Worm (Caenorhabditis elegans) whole organism, midembryonic: ENCODE data around the gene C04E6.8.

Experiments
- flt-1 ChIP-seq: fragments of 200-800 bp; sonication (Bioruptor generic); IDR thresholded peaks from 2 replicates; pipeline ENCODE4 v1.3.6; 2022; ENCODE audit warnings: missing genetic modification characterization, missing compliant biosample characterization
- klf-2 ChIP-seq: fragments of 200-800 bp; sonication (Bioruptor generic); conservative IDR thresholded peaks from 2 replicates; pipeline ENCODE4 v1.3.6; 2022; ENCODE audit warnings: missing genetic modification reagents, missing genetic modification characterization, missing compliant biosample characterization
- med-1 ChIP-seq: sonication (generic microtip); optimal IDR thresholded peaks from 2 replicates; lab custom pipeline; 2017; ENCODE audit warnings: missing genetic modification characterization, mild to moderate bottlenecking, missing compliant biosample characterization, antibody characterized with exemption, missing genetic modification reagents; ENCODE audit not compliant: insufficient read depth
- ref-1 ChIP-seq: fragments of 200-800 bp; sonication (Bioruptor generic); conservative IDR thresholded peaks from 2 replicates; pipeline ENCODE4 v1.3.6; 2022; ENCODE audit warnings: missing genetic modification reagents, missing genetic modification characterization, missing compliant biosample characterization
- tab-1 ChIP-seq: fragments of 200-800 bp; sonication (Bioruptor generic); IDR thresholded peaks from 2 replicates; pipeline ENCODE4 v1.3.6; 2022; ENCODE audit warnings: missing genetic modification characterization, missing compliant biosample characterization
- ztf-23 ChIP-seq: fragments of 200-800 bp; sonication (Bioruptor generic); IDR thresholded peaks from 2 replicates; pipeline ENCODE4 v1.3.6; 2022; ENCODE audit warnings: missing genetic modification reagents, missing genetic modification characterization, missing compliant biosample characterization
- ztf-29 ChIP-seq: fragments of 200-800 bp; sonication (Bioruptor generic); IDR thresholded peaks from 2 replicates; pipeline ENCODE4 v1.3.6; 2022; ENCODE audit warnings: missing genetic modification reagents, missing genetic modification characterization, missing compliant biosample characterization

- no peak for TF ChIP-seq med-1 (GFP tag; lab: Kevin White, UChicago)
- no peak for TF ChIP-seq klf-2 (GFP tag; lab: Robert Waterston, UW)
- TF ChIP-seq flt-1 (GFP tag; lab: Robert Waterston, UW), result no peak; the same call in 1 of the 2 replicates
- 0 out of 2 replicates have a peak, but pooled peaks have one; percentile 39 for TF ChIP-seq tab-1
- TF ChIP-seq ref-1, result no peak
- no peak for TF ChIP-seq ztf-23 (GFP tag; lab: Robert Waterston, UW)
- no peak for TF ChIP-seq ztf-29 (GFP tag; lab: Robert Waterston, UW)
Observed at ce11 chrV:5843415-5844337, 40.0 kb downstream of the C04E6.8 start.
